Fruit fly (Drosophila melanogaster) whole organism, embryonic: ENCODE data around the gene ABCB7.

ENCODE experiments used
- Atf-2 ChIP-seq: fragments of 200-800 bp; sonication (Bioruptor generic); optimal IDR thresholded peaks from 2 replicates; lab custom pipeline; 2016; ENCODE audit warnings: missing biosample characterization, missing genetic modification characterization
- CG10321 ChIP-seq: fragments of 200-800 bp; sonication (Bioruptor generic); IDR thresholded peaks from 2 replicates; pipeline ENCODE4 v1.3.6; 2022; ENCODE audit warnings: missing biosample characterization, missing genetic modification characterization
- CG11504 ChIP-seq: fragments of 200-800 bp; sonication (Bioruptor generic); optimal IDR thresholded peaks from 3 replicates; lab custom pipeline; 2019; ENCODE audit warnings: missing biosample characterization, mild to moderate bottlenecking, missing genetic modification characterization, moderate library complexity
- CG12155 ChIP-seq: fragments of 200-800 bp; sonication (Bioruptor generic); optimal IDR thresholded peaks from 3 replicates; lab custom pipeline; 2016; ENCODE audit warnings: missing biosample characterization, missing genetic modification characterization
- CG12299 ChIP-seq: fragments of 200-800 bp; sonication (Bioruptor generic); optimal IDR thresholded peaks from 2 replicates; lab custom pipeline; 2018; ENCODE audit warnings: missing biosample characterization, mild to moderate bottlenecking, missing genetic modification characterization
- CG14014 ChIP-seq: fragments of 200-800 bp; sonication (Bioruptor generic); IDR thresholded peaks from 2 replicates; pipeline ENCODE4 v1.3.6; 2022; ENCODE audit warnings: missing biosample characterization, missing genetic modification characterization
- CG1602 ChIP-seq: fragments of 200-800 bp; sonication (Bioruptor generic); optimal IDR thresholded peaks from 3 replicates; lab custom pipeline; 2016; ENCODE audit warnings: missing biosample characterization, missing genetic modification characterization
- CG17912 ChIP-seq: fragments of 200-800 bp; sonication (Bioruptor generic); optimal IDR thresholded peaks from 2 replicates; lab custom pipeline; 2018; ENCODE audit warnings: missing biosample characterization, mild to moderate bottlenecking, missing genetic modification characterization
- CG1832 ChIP-seq: fragments of 200-800 bp; sonication (Bioruptor generic); optimal IDR thresholded peaks from 2 replicates; lab custom pipeline; 2017; ENCODE audit warnings: missing biosample characterization, mild to moderate bottlenecking, missing genetic modification characterization, inconsistent platforms
- CG18764 ChIP-seq: fragments of 200-800 bp; sonication (Bioruptor generic); optimal IDR thresholded peaks from 3 replicates; lab custom pipeline; 2016; ENCODE audit warnings: missing biosample characterization, missing genetic modification characterization
- CG2120 ChIP-seq: fragments of 200-800 bp; sonication (Bioruptor generic); optimal IDR thresholded peaks from 3 replicates; lab custom pipeline; 2016; ENCODE audit warnings: missing biosample characterization, missing genetic modification characterization
- CG2129 ChIP-seq: fragments of 200-800 bp; sonication (Bioruptor generic); IDR thresholded peaks from 2 replicates; pipeline ENCODE4 v1.3.6; 2022; ENCODE audit warnings: missing biosample characterization, missing genetic modification characterization; ENCODE audit not compliant: partially characterized antibody
- CG34224 ChIP-seq: fragments of 200-800 bp; sonication (Bioruptor generic); IDR thresholded peaks from 3 replicates; pipeline ENCODE4 v1.3.6; 2022; ENCODE audit warnings: missing biosample characterization, missing genetic modification characterization; ENCODE audit not compliant: partially characterized antibody
- CG3995 ChIP-seq: fragments of 200-800 bp; sonication (Bioruptor generic); optimal IDR thresholded peaks from 3 replicates; lab custom pipeline; 2016; ENCODE audit warnings: missing biosample characterization, missing genetic modification characterization
- CG6689 ChIP-seq: fragments of 200-800 bp; sonication (Bioruptor generic); IDR thresholded peaks from 2 replicates; pipeline ENCODE4 v1.3.6; 2022; ENCODE audit warnings: missing biosample characterization, missing genetic modification characterization
- CG6765 ChIP-seq: fragments of 200-800 bp; sonication (Bioruptor generic); optimal IDR thresholded peaks from 3 replicates; lab custom pipeline; 2017; ENCODE audit warnings: missing biosample characterization, mild to moderate bottlenecking, missing genetic modification characterization
- Dp ChIP-seq: fragments of 200-800 bp; sonication (Bioruptor generic); optimal IDR thresholded peaks from 2 replicates; lab custom pipeline; 2018; ENCODE audit warnings: missing biosample characterization, mild to moderate bottlenecking, missing genetic modification characterization, moderate library complexity
- E2f2 ChIP-seq: fragments of 200-800 bp; sonication (Bioruptor generic); IDR thresholded peaks from 2 replicates; pipeline ENCODE4 v1.3.6; 2022; ENCODE audit warnings: missing biosample characterization, missing genetic modification characterization
- Elba2 ChIP-seq: fragments of 200-800 bp; sonication (Bioruptor generic); optimal IDR thresholded peaks from 3 replicates; lab custom pipeline; 2016; ENCODE audit warnings: missing biosample characterization, missing genetic modification characterization
- Gug ChIP-seq: fragments of 200-800 bp; sonication (Bioruptor generic); IDR thresholded peaks from 4 replicates; pipeline ENCODE4 v1.3.6; 2022; ENCODE audit warnings: missing biosample characterization, missing genetic modification characterization
- H15 ChIP-seq: fragments of 200-800 bp; sonication (Bioruptor generic); IDR thresholded peaks from 3 replicates; pipeline ENCODE4 v1.3.6; 2022; ENCODE audit warnings: missing biosample characterization, missing genetic modification characterization
- HLH4C ChIP-seq: fragments of 200-800 bp; sonication (Bioruptor generic); IDR thresholded peaks from 3 replicates; pipeline ENCODE4 v1.3.6; 2022; ENCODE audit warnings: missing biosample characterization, missing genetic modification characterization; ENCODE audit not compliant: partially characterized antibody
- Hr51 ChIP-seq, 2 experiments: fragments of 200-800 bp; sonication (Bioruptor generic); optimal IDR thresholded peaks; 2 replicates in 1 of 2; 3 replicates in 1 of 2; lab custom pipeline; 2016 to 2018; ENCODE audit warnings: missing biosample characterization in 2 of 2, missing genetic modification characterization in 2 of 2, mild to moderate bottlenecking in 1 of 2, moderate library complexity in 1 of 2
- Kr ChIP-seq: fragments of 200-800 bp; sonication (Bioruptor generic); optimal IDR thresholded peaks from 2 replicates; lab custom pipeline; 2017; ENCODE audit warnings: missing biosample characterization, mild to moderate bottlenecking, missing genetic modification characterization
- Med ChIP-seq: fragments of 200-800 bp; sonication (Bioruptor generic); peaks from one replicate; lab custom pipeline; 2016; ENCODE audit warnings: missing biosample characterization, missing genetic modification characterization, mild to moderate bottlenecking, inconsistent platforms, moderate library complexity
- Nf-YC ChIP-seq: fragments of 200-800 bp; optimal IDR thresholded peaks from 3 replicates; lab custom pipeline; 2019; ENCODE audit warnings: missing biosample characterization, mild to moderate bottlenecking, missing genetic modification characterization, moderate library complexity
- Sin3A ChIP-seq: fragments of >200 bp; optimal IDR thresholded peaks from 2 replicates; lab custom pipeline; 2018
- Sox102F ChIP-seq: fragments of 200-800 bp; sonication (Bioruptor generic); optimal IDR thresholded peaks from 2 replicates; lab custom pipeline; 2018; ENCODE audit warnings: missing biosample characterization, mild to moderate bottlenecking, missing genetic modification characterization, moderate library complexity
- Tbp ChIP-seq: fragments of >200 bp; optimal IDR thresholded peaks from 2 replicates; lab custom pipeline; 2018; ENCODE audit warnings: missing biosample characterization, missing genetic modification characterization
- Trl ChIP-seq, 3 experiments: fragments of >200 bp in 2 of 3; fragments of 200-800 bp in 1 of 3; sonication (Bioruptor generic) in 1 of 3; optimal IDR thresholded peaks; 2 replicates in 1 of 3; 3 replicates in 2 of 3; lab custom pipeline; 2016 to 2017; ENCODE audit warnings: missing biosample characterization in 1 of 3, missing genetic modification characterization in 1 of 3
- ac ChIP-seq: fragments of 200-800 bp; sonication (Bioruptor generic); optimal IDR thresholded peaks from 3 replicates; lab custom pipeline; 2017; ENCODE audit warnings: missing biosample characterization, mild to moderate bottlenecking, missing genetic modification characterization
- chif ChIP-seq, 2 experiments: fragments of 200-800 bp; sonication (Bioruptor generic); optimal IDR thresholded peaks; 3 replicates each; lab custom pipeline; 2016; ENCODE audit warnings: missing biosample characterization in 2 of 2, missing genetic modification characterization in 2 of 2
- hb ChIP-seq: fragments of 200-800 bp; sonication (Bioruptor generic); IDR thresholded peaks from 3 replicates; pipeline ENCODE4 v1.3.6; 2022; ENCODE audit warnings: missing biosample characterization, missing genetic modification characterization; ENCODE audit not compliant: partially characterized antibody
- ken ChIP-seq: fragments of 200-800 bp; sonication (Bioruptor generic); IDR thresholded peaks from 3 replicates; pipeline ENCODE4 v1.3.6; 2022; ENCODE audit warnings: missing biosample characterization, missing genetic modification characterization
- onecut ChIP-seq: fragments of 200-800 bp; sonication (Bioruptor generic); IDR thresholded peaks from 2 replicates; pipeline ENCODE4 v1.3.6; 2022; ENCODE audit warnings: missing biosample characterization, missing genetic modification characterization
- pzg ChIP-seq: fragments of 200-800 bp; sonication (Bioruptor generic); optimal IDR thresholded peaks from 3 replicates; lab custom pipeline; 2018; ENCODE audit warnings: missing biosample characterization, mild to moderate bottlenecking, missing genetic modification characterization, moderate library complexity
- sc ChIP-seq, 3 experiments: fragments of >200 bp in 2 of 3; fragments of 200-800 bp in 1 of 3; sonication (Bioruptor generic) in 1 of 3; optimal IDR thresholded peaks; 2 replicates in 2 of 3; 3 replicates in 1 of 3; lab custom pipeline; 2017; ENCODE audit warnings: mild to moderate bottlenecking in 1 of 3, missing biosample characterization in 1 of 3, missing genetic modification characterization in 1 of 3, missing genetic modification reagents in 1 of 3
- sd ChIP-seq: fragments of 200-800 bp; sonication (Bioruptor generic); optimal IDR thresholded peaks from 3 replicates; lab custom pipeline; 2018; ENCODE audit warnings: missing biosample characterization, mild to moderate bottlenecking, missing genetic modification characterization, moderate library complexity
- seq ChIP-seq: fragments of 200-800 bp; sonication (Bioruptor generic); IDR thresholded peaks from 2 replicates; pipeline ENCODE4 v1.3.6; 2022; ENCODE audit warnings: missing biosample characterization, missing genetic modification characterization
- sisA ChIP-seq: fragments of 200-800 bp; sonication (Bioruptor generic); IDR thresholded peaks from 2 replicates; pipeline ENCODE4 v1.3.6; 2022; ENCODE audit warnings: missing biosample characterization, missing genetic modification characterization
- sug ChIP-seq: fragments of 200-800 bp; optimal IDR thresholded peaks from 2 replicates; lab custom pipeline; 2019; ENCODE audit warnings: missing biosample characterization, mild to moderate bottlenecking, missing genetic modification characterization, moderate library complexity
- z ChIP-seq: fragments of 200-800 bp; sonication (Bioruptor generic); IDR thresholded peaks from 3 replicates; pipeline ENCODE4 v1.3.6; 2022; ENCODE audit warnings: missing biosample characterization, missing genetic modification characterization
- zfh1 ChIP-seq: fragments of 200-800 bp; sonication (Bioruptor generic); IDR thresholded peaks from 3 replicates; pipeline ENCODE4 v1.3.6; 2022; ENCODE audit warnings: missing biosample characterization, missing genetic modification characterization

The ABCB7 gene

DNA sequence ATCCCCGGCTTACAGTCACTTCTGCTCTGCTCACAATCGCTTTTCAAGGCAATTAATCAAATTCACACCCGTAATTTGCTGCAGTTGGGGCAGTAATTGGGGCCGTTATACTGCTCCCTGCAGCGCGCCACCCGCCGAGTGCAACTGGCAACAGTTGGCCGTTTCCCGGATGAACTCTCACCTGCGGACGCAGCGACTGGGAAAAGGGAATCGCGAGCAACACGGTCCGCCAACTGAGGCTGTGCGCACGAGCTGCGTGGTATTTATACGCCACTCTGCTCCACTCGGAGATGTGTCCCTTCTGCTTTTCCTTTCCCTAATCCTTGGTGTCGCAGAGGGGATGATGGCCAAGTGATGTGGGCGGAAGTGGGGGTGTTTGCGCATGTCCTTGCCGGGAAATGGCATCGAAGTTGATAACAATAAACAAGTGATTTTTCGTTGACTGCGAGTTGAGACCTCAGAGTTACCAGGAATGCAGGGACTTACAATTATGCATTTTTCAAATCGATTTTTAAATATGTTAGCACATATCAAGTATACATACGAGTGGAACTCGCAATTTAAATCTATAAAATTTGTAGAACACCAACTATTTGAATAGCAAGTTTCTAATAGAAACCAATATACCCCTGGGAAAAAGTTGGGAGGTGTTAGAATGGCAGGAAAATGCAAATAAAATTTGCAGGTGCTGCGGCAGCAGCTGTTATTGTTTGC, 11.0 kb downstream of the ABCB7 start, which contains the start of gene GC (continued):
- TF ChIP-seq Nf-YC (tag; lab: Kevin White, UChicago): no peak
- TF ChIP-seq Gug: no peak
- no peak for TF ChIP-seq CG11504
- TF ChIP-seq sisA (GFP tag; lab: Robert Waterston, UW): peak; percentile 30; the same call in 1 of the 2 replicates
- TF ChIP-seq Sox102F (GFP tag; lab: Kevin White, UChicago): peak; percentile 26
- no peak for TF ChIP-seq HLH4C (GFP tag; lab: Robert Waterston, UW)
- TF ChIP-seq Sin3A (lab: Kevin White, UChicago): no peak
- TF ChIP-seq CG14014 (GFP tag; lab: Robert Waterston, UW): 0 out of 2 replicates have a peak, but pooled peaks have one; percentile 13

dm6 chr3L:1636886-1637285, 18.7 kb downstream of the ABCB7 start:
- TF ChIP-seq CG1832 (peak; percentile 27), Elba2 (GFP tag; lab: Kevin White, UChicago) (peak; percentile 12), chif (GFP tag; optimal IDR thresholded peaks at IDR 0.05; lab: Kevin White, UChicago) (no peak), CG1602 (GFP tag; lab: Kevin White, UChicago) (no peak), Trl (optimal IDR thresholded peaks at IDR 0.05; lab: Kevin White, UChicago) (peak; percentile 55 to 76), Trl (GFP tag; optimal IDR thresholded peaks at IDR 0.05; lab: Kevin White, UChicago) (no peak), seq (GFP tag; lab: Robert Waterston, UW) (peak; percentile 37; the same call in 1 of the 2 replicates), z (GFP tag; lab: Robert Waterston, UW) (0 out of 3 replicates have a peak, but pooled peaks have one; percentile 22), onecut (GFP tag; lab: Robert Waterston, UW) (no peak), Kr (GFP tag; lab: Kevin White, UChicago) (no peak), Tbp (no peak), Med (GFP tag; lab: Kevin White, UChicago) (peak; percentile 50), sc (optimal IDR thresholded peaks at IDR 0.05; lab: Kevin White, UChicago) (no peak), sc (GFP tag; optimal IDR thresholded peaks at IDR 0.05; lab: Kevin White, UChicago) (no peak), Sin3A (lab: Kevin White, UChicago) (no peak), sug (tag; lab: Kevin White, UChicago) (no peak)

dm6 chr3L:1637652-1638051, 19.4 kb downstream of the ABCB7 start, which contains the start of gene nSyb:
TSS of gene nSyb (minus strand) at chr3L:1637752.
- TF ChIP-seq pzg (peak; percentile 1), Dp (GFP tag; lab: Kevin White, UChicago) (peak; percentile 48), E2f2 (GFP tag; lab: Robert Waterston, UW) (peak; percentile 44; the same call in 1 of the 2 replicates), CG34224 (GFP tag; lab: Robert Waterston, UW) (no peak), CG6765 (GFP tag; lab: Kevin White, UChicago) (no peak), CG12155 (GFP tag; lab: Kevin White, UChicago) (peak; percentile 85)

dm6 chr3L:1639185-1639812, 21.1 kb downstream of the ABCB7 start, which contains the start of the genes Mettl2 and Bgb:
TSS of gene Mettl2 (minus strand) at chr3L:1639235.
TSS of gene Bgb (plus strand) at chr3L:1639711.
- TF ChIP-seq CG2120: peak; percentile 88
- TF ChIP-seq ac (GFP tag; lab: Kevin White, UChicago): no peak
- peak; percentile 64 for TF ChIP-seq Atf-2 (GFP tag; lab: Kevin White, UChicago)
- peak; percentile 72 for TF ChIP-seq CG18764 (GFP tag; lab: Kevin White, UChicago)
- TF ChIP-seq CG12299: no peak
- TF ChIP-seq H15 (GFP tag; lab: Robert Waterston, UW): peak; percentile 85
- TF ChIP-seq Hr51 (GFP tag; optimal IDR thresholded peaks at IDR 0.05; lab: Kevin White, UChicago): peak; percentile 60 to 68
- TF ChIP-seq ken (GFP tag; lab: Robert Waterston, UW): peak; percentile 76
- no peak for TF ChIP-seq CG17912 (GFP tag; lab: Kevin White, UChicago)
- TF ChIP-seq CG3995 (GFP tag; lab: Kevin White, UChicago): peak; percentile 35
- TF ChIP-seq CG2129 (GFP tag; lab: Robert Waterston, UW): peak; percentile 57
- peak; percentile 84 for TF ChIP-seq zfh1 (GFP tag; lab: Robert Waterston, UW)
- TF ChIP-seq CG10321 (GFP tag; lab: Robert Waterston, UW): no peak
- TF ChIP-seq sd (tag; lab: Kevin White, UChicago): no peak
- TF ChIP-seq CG6689 (GFP tag; lab: Robert Waterston, UW): peak; percentile 88
- TF ChIP-seq hb: peak; percentile 59; the same call in 1 of the 3 replicates
